Fruit fly (Drosophila melanogaster): ENCODE results near the gene CRMP.

CRMP gene

DNA sequence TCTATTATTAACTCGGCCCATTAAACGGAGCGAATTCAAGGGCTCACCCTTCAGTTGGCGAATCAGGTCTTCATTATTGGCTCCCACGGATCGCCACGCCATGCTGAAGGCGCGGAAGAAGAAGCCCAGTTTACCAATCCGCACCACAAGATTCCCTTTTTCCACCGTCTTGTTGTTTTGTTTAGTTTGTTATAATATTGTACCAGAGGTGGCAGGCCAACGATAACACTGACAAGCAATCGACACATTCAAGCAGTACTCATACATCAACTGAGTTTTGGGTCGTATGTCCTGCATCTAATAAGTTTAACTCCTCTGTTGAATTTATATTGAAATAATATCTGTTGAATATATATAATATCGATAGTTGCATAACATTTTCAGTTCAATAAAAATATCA is 16.8 kb upstream of the CRMP start, which contains the start of gene Pcmt (continued):
- TF ChIP-seq CG1529 (GFP tag; optimal IDR thresholded peaks at IDR 0.05) (no peak), Meics (GFP tag; optimal IDR thresholded peaks at IDR 0.05) (no peak), CG7839 (tag; optimal IDR thresholded peaks at IDR 0.05) (no peak), vfl (GFP tag; optimal IDR thresholded peaks at IDR 0.05) (no peak), mirr (GFP tag; optimal IDR thresholded peaks at IDR 0.05) (no peak), Hr78 (GFP tag; optimal IDR thresholded peaks at IDR 0.05) (no peak), wdn (GFP tag; IDR thresholded peaks at IDR 0.05) (no peak), CG2199 (GFP tag; IDR thresholded peaks at IDR 0.05) (0 out of 3 replicates have a peak, but pooled peaks have one; percentile 22), Dp (GFP tag; optimal IDR thresholded peaks at IDR 0.05) (peak; percentile 20), CG17829 (tag; optimal IDR thresholded peaks at IDR 0.05) (no peak), CG17186 (GFP tag; optimal IDR thresholded peaks at IDR 0.05) (no peak), BEAF-32 (GFP tag; optimal IDR thresholded peaks at IDR 0.05) (peak; percentile 37), CG9727 (GFP tag; optimal IDR thresholded peaks at IDR 0.05) (no peak), sens-2 (GFP tag; IDR thresholded peaks at IDR 0.05) (no peak), esg (GFP tag; conservative IDR thresholded peaks at IDR 0.05) (no peak), CG34376 (GFP tag; optimal IDR thresholded peaks at IDR 0.05) (no peak), sr (GFP tag; IDR thresholded peaks at IDR 0.05) (no peak), Usf (GFP tag; optimal IDR thresholded peaks at IDR 0.05) (no peak), lilli (GFP tag; optimal IDR thresholded peaks at IDR 0.05) (no peak), CG11696 (GFP tag; IDR thresholded peaks at IDR 0.05) (no peak), disco-r (GFP tag; optimal IDR thresholded peaks at IDR 0.05) (no peak), sim (GFP tag; IDR thresholded peaks at IDR 0.05) (no peak), nom (GFP tag; optimal IDR thresholded peaks at IDR 0.05) (no peak), NC2α (GFP tag; optimal IDR thresholded peaks at IDR 0.05) (no peak), CG17328 (GFP tag; IDR thresholded peaks at IDR 0.05) (no peak), Eip74EF (GFP tag; optimal IDR thresholded peaks at IDR 0.05) (no peak), pros (GFP tag; optimal IDR thresholded peaks at IDR 0.05) (no peak), nerfin-1 (tag; optimal IDR thresholded peaks at IDR 0.05) (no peak), CG18619 (GFP tag; optimal IDR thresholded peaks at IDR 0.05) (no peak), vnd (GFP tag; IDR thresholded peaks at IDR 0.05; ENCODE audit: partially characterized antibody) (0 out of 3 replicates have a peak, but pooled peaks have one; percentile 29), tio (GFP tag; optimal IDR thresholded peaks at IDR 0.05) (no peak), eyg (GFP tag; optimal IDR thresholded peaks at IDR 0.05) (no peak), pzg (GFP tag; optimal IDR thresholded peaks at IDR 0.05) (peak; percentile 31), Dll (GFP tag; IDR thresholded peaks at IDR 0.05; ENCODE audit: partially characterized antibody) (0 out of 4 replicates have a peak, but pooled peaks have one; percentile 51), so (GFP tag; IDR thresholded peaks at IDR 0.05) (no peak), Spps (tag; optimal IDR thresholded peaks at IDR 0.05) (no peak), CG16813 (GFP tag; IDR thresholded peaks at IDR 0.05; ENCODE audit: partially characterized antibody) (peak; percentile 48; the same call in 1 of the 3 replicates), amos (GFP tag; IDR thresholded peaks at IDR 0.05; ENCODE audit: partially characterized antibody) (peak; percentile 37), kni (GFP tag; optimal IDR thresholded peaks at IDR 0.05) (no peak), jigr1 (GFP tag; IDR thresholded peaks at IDR 0.05) (no peak), sens (GFP tag) (no peak), gsb-n (tag; optimal IDR thresholded peaks at IDR 0.05) (no peak), dan (GFP tag; IDR thresholded peaks at IDR 0.05) (no peak), CG8359 (GFP tag; optimal IDR thresholded peaks at IDR 0.05; ENCODE audit: borderline replicate concordance) (no peak), D19B (GFP tag; optimal IDR thresholded peaks at IDR 0.05) (no peak), CG17568 (GFP tag; optimal IDR thresholded peaks at IDR 0.05) (no peak), Dad (GFP tag; optimal IDR thresholded peaks at IDR 0.05) (no peak), al (GFP tag; IDR thresholded peaks at IDR 0.05) (no peak), CG11695 (GFP tag; IDR thresholded peaks at IDR 0.05) (no peak), CG31224 (GFP tag; IDR thresholded peaks at IDR 0.05) (no peak), CG31388 (GFP tag; optimal IDR thresholded peaks at IDR 0.05) (no peak)
